Fruit fly (Drosophila melanogaster) whole organism, embryonic: Measurements from ENCODE around the gene robo3.

ENCODE experiments used
- Adf1 ChIP-seq: fragments of 200-800 bp; sonication (Bioruptor generic); IDR thresholded peaks from 2 replicates; pipeline ENCODE4 v1.3.6; 2022; ENCODE audit warnings: missing biosample characterization, missing genetic modification characterization
- Asciz ChIP-seq: fragments of 200-800 bp; sonication (Bioruptor generic); optimal IDR thresholded peaks from 2 replicates; lab custom pipeline; 2017; ENCODE audit warnings: missing biosample characterization, mild to moderate bottlenecking, missing genetic modification characterization, missing genetic modification reagents
- Atf3 ChIP-seq: fragments of 200-800 bp; sonication (Bioruptor generic); optimal IDR thresholded peaks from 3 replicates; lab custom pipeline; 2016; ENCODE audit warnings: missing biosample characterization, missing genetic modification characterization
- B-H1 ChIP-seq: fragments of 200-800 bp; sonication (Bioruptor generic); IDR thresholded peaks from 3 replicates; pipeline ENCODE4 v1.3.6; 2022; ENCODE audit warnings: missing biosample characterization, missing genetic modification characterization
- Blimp-1 ChIP-seq: fragments of 200-800 bp; sonication (Bioruptor generic); optimal IDR thresholded peaks from 3 replicates; lab custom pipeline; 2018; ENCODE audit warnings: missing biosample characterization, missing genetic modification characterization, mild to moderate bottlenecking, moderate library complexity, missing genetic modification reagents
- C15 ChIP-seq: fragments of 200-800 bp; sonication (Bioruptor generic); IDR thresholded peaks from 3 replicates; pipeline ENCODE4 v1.3.6; 2022; ENCODE audit warnings: missing biosample characterization, missing genetic modification characterization
- CG10267 ChIP-seq: fragments of 200-800 bp; sonication (Bioruptor generic); optimal IDR thresholded peaks from 2 replicates; lab custom pipeline; 2018; ENCODE audit warnings: missing biosample characterization, mild to moderate bottlenecking, missing genetic modification characterization, moderate library complexity
- CG10979 ChIP-seq: fragments of 200-800 bp; sonication (Bioruptor generic); optimal IDR thresholded peaks from 2 replicates; lab custom pipeline; 2018; ENCODE audit warnings: missing biosample characterization, mild to moderate bottlenecking, missing genetic modification characterization, moderate library complexity
- CG11504 ChIP-seq: fragments of 200-800 bp; sonication (Bioruptor generic); optimal IDR thresholded peaks from 3 replicates; lab custom pipeline; 2019; ENCODE audit warnings: missing biosample characterization, mild to moderate bottlenecking, missing genetic modification characterization, moderate library complexity
- CG1603 ChIP-seq: fragments of 200-800 bp; sonication (Bioruptor generic); optimal IDR thresholded peaks from 2 replicates; lab custom pipeline; 2019; ENCODE audit warnings: missing biosample characterization, mild to moderate bottlenecking, missing genetic modification characterization, moderate library complexity
- CG17359 ChIP-seq: fragments of 200-800 bp; sonication (Bioruptor generic); optimal IDR thresholded peaks from 3 replicates; lab custom pipeline; 2018; ENCODE audit warnings: missing biosample characterization, mild to moderate bottlenecking, missing genetic modification characterization, moderate library complexity
- CG18599 ChIP-seq: fragments of 200-800 bp; sonication (Bioruptor generic); optimal IDR thresholded peaks from 3 replicates; lab custom pipeline; 2017; ENCODE audit warnings: missing biosample characterization, missing genetic modification characterization, mild to moderate bottlenecking, moderate library complexity, missing genetic modification reagents
- CG2678 ChIP-seq: fragments of 200-800 bp; sonication (Bioruptor generic); optimal IDR thresholded peaks from 3 replicates; lab custom pipeline; 2019; ENCODE audit warnings: missing biosample characterization, mild to moderate bottlenecking, missing genetic modification characterization, moderate library complexity
- CG2712 ChIP-seq: fragments of 200-800 bp; optimal IDR thresholded peaks from 3 replicates; lab custom pipeline; 2019; ENCODE audit warnings: missing biosample characterization, mild to moderate bottlenecking, missing genetic modification characterization, moderate library complexity
- CG4820 ChIP-seq: fragments of 200-800 bp; sonication (Bioruptor generic); optimal IDR thresholded peaks from 3 replicates; lab custom pipeline; 2016; ENCODE audit warnings: missing biosample characterization, missing genetic modification characterization
- CG6765 ChIP-seq: fragments of 200-800 bp; sonication (Bioruptor generic); optimal IDR thresholded peaks from 3 replicates; lab custom pipeline; 2017; ENCODE audit warnings: missing biosample characterization, mild to moderate bottlenecking, missing genetic modification characterization
- CG7839 ChIP-seq: fragments of 200-800 bp; sonication (Bioruptor generic); optimal IDR thresholded peaks from 3 replicates; lab custom pipeline; 2018; ENCODE audit warnings: missing biosample characterization, mild to moderate bottlenecking, missing genetic modification characterization, moderate library complexity
- CG8388 ChIP-seq: fragments of 200-800 bp; sonication (Bioruptor generic); optimal IDR thresholded peaks from 2 replicates; lab custom pipeline; 2019; ENCODE audit warnings: missing biosample characterization, mild to moderate bottlenecking, missing genetic modification characterization, moderate library complexity
- CG9797 ChIP-seq: fragments of 200-800 bp; sonication (Bioruptor generic); optimal IDR thresholded peaks from 3 replicates; lab custom pipeline; 2018; ENCODE audit warnings: missing biosample characterization, mild to moderate bottlenecking, missing genetic modification characterization
- E2f2 ChIP-seq: fragments of 200-800 bp; sonication (Bioruptor generic); IDR thresholded peaks from 2 replicates; pipeline ENCODE4 v1.3.6; 2022; ENCODE audit warnings: missing biosample characterization, missing genetic modification characterization
- Ets65A ChIP-seq: fragments of 200-800 bp; sonication (Bioruptor generic); peaks from one replicate; lab custom pipeline; 2016; ENCODE audit warnings: missing biosample characterization, missing genetic modification characterization
- Fer1 ChIP-seq: fragments of 200-800 bp; sonication (Bioruptor generic); optimal IDR thresholded peaks from 2 replicates; lab custom pipeline; 2017; ENCODE audit warnings: missing biosample characterization, mild to moderate bottlenecking, missing genetic modification characterization
- H2.0 ChIP-seq: fragments of 200-800 bp; sonication (Bioruptor generic); IDR thresholded peaks from 2 replicates; pipeline ENCODE4 v1.3.6; 2022; ENCODE audit warnings: missing biosample characterization, missing genetic modification characterization
- Hmx ChIP-seq: fragments of 200-800 bp; sonication (Bioruptor generic); optimal IDR thresholded peaks from 2 replicates; lab custom pipeline; 2016; ENCODE audit warnings: missing biosample characterization, missing genetic modification characterization
- Hr3 ChIP-seq: fragments of 200-800 bp; sonication (Bioruptor generic); optimal IDR thresholded peaks from 3 replicates; lab custom pipeline; 2016; ENCODE audit warnings: missing biosample characterization, missing genetic modification characterization
- Max ChIP-seq: fragments of 200-800 bp; sonication (Bioruptor generic); optimal IDR thresholded peaks from 2 replicates; lab custom pipeline; 2016; ENCODE audit warnings: missing biosample characterization, mild to moderate bottlenecking, missing genetic modification characterization
- Med ChIP-seq: fragments of 200-800 bp; sonication (Bioruptor generic); peaks from one replicate; lab custom pipeline; 2016; ENCODE audit warnings: missing biosample characterization, missing genetic modification characterization, mild to moderate bottlenecking, inconsistent platforms, moderate library complexity
- Nf-YC ChIP-seq: fragments of 200-800 bp; optimal IDR thresholded peaks from 3 replicates; lab custom pipeline; 2019; ENCODE audit warnings: missing biosample characterization, mild to moderate bottlenecking, missing genetic modification characterization, moderate library complexity
- PHDP ChIP-seq: fragments of 200-800 bp; sonication (Bioruptor generic); optimal IDR thresholded peaks from 3 replicates; lab custom pipeline; 2018; ENCODE audit warnings: missing biosample characterization, mild to moderate bottlenecking, missing genetic modification characterization, moderate library complexity
- Pdp1 ChIP-seq, 2 experiments: fragments of 200-800 bp; sonication (Bioruptor generic); optimal IDR thresholded peaks; 3 replicates each; lab custom pipeline; 2016; ENCODE audit warnings: missing biosample characterization in 2 of 2, missing genetic modification characterization in 2 of 2, mild to moderate bottlenecking in 1 of 2, moderate library complexity in 1 of 2
- Ptx1 ChIP-seq: fragments of 200-800 bp; sonication (Bioruptor generic); IDR thresholded peaks from 2 replicates; pipeline ENCODE4 v1.3.6; 2022; ENCODE audit warnings: missing biosample characterization, missing genetic modification characterization
- Spps ChIP-seq: fragments of 200-800 bp; sonication (Bioruptor generic); optimal IDR thresholded peaks from 2 replicates; lab custom pipeline; 2018; ENCODE audit warnings: missing biosample characterization, mild to moderate bottlenecking, missing genetic modification characterization
- ara ChIP-seq: fragments of 200-800 bp; sonication (Bioruptor generic); IDR thresholded peaks from 2 replicates; pipeline ENCODE4 v1.3.6; 2022; ENCODE audit warnings: missing biosample characterization, missing genetic modification characterization
- bsh ChIP-seq, 2 experiments: fragments of 200-800 bp; sonication (Bioruptor generic); optimal IDR thresholded peaks; 2 replicates each; lab custom pipeline; 2017 to 2018; ENCODE audit warnings: mild to moderate bottlenecking in 2 of 2, missing biosample characterization in 2 of 2, missing genetic modification characterization in 2 of 2, moderate library complexity in 1 of 2
- ci ChIP-seq: fragments of 200-800 bp; sonication (Bioruptor generic); IDR thresholded peaks from 3 replicates; pipeline ENCODE4 v1.3.6; 2022; ENCODE audit warnings: missing biosample characterization, missing genetic modification characterization
- dmrt99B ChIP-seq: fragments of 200-800 bp; sonication (Bioruptor generic); optimal IDR thresholded peaks from 2 replicates; lab custom pipeline; 2018; ENCODE audit warnings: missing biosample characterization, mild to moderate bottlenecking, missing genetic modification characterization, moderate library complexity
- exex ChIP-seq: fragments of 200-800 bp; sonication (Bioruptor generic); optimal IDR thresholded peaks from 4 replicates; lab custom pipeline; 2018; ENCODE audit warnings: missing biosample characterization, mild to moderate bottlenecking, missing genetic modification characterization, moderate library complexity
- gem ChIP-seq: fragments of 200-800 bp; sonication (Bioruptor generic); optimal IDR thresholded peaks from 2 replicates; lab custom pipeline; 2019; ENCODE audit warnings: missing biosample characterization, mild to moderate bottlenecking, missing genetic modification characterization, moderate library complexity
- grau ChIP-seq: fragments of 200-800 bp; optimal IDR thresholded peaks from 3 replicates; lab custom pipeline; 2019; ENCODE audit warnings: missing biosample characterization, mild to moderate bottlenecking, missing genetic modification characterization, moderate library complexity
- ind ChIP-seq: fragments of 200-800 bp; sonication (Bioruptor generic); optimal IDR thresholded peaks from 3 replicates; lab custom pipeline; 2016; ENCODE audit warnings: missing biosample characterization, missing genetic modification characterization
- lab ChIP-seq: fragments of 200-800 bp; sonication (Bioruptor generic); optimal IDR thresholded peaks from 3 replicates; lab custom pipeline; 2017; ENCODE audit warnings: missing biosample characterization, missing genetic modification characterization, mild to moderate bottlenecking, moderate library complexity, missing genetic modification reagents
- prd ChIP-seq, 3 experiments: fragments of >200 bp in 2 of 3; fragments of 200-800 bp in 1 of 3; sonication (Bioruptor generic) in 1 of 3; optimal IDR thresholded peaks in 2 of 3; IDR thresholded peaks in 1 of 3; 2 replicates in 2 of 3; 3 replicates in 1 of 3; pipeline versions ENCODE4 v1.3.6 to Lab custom; 2017 to 2022; ENCODE audit warnings: missing biosample characterization in 1 of 3, missing genetic modification characterization in 1 of 3
- pum ChIP-seq: fragments of 200-800 bp; sonication (Bioruptor generic); optimal IDR thresholded peaks from 2 replicates; lab custom pipeline; 2016; ENCODE audit warnings: missing biosample characterization, missing genetic modification characterization
- ranshi ChIP-seq: fragments of 200-800 bp; sonication (Bioruptor generic); IDR thresholded peaks from 2 replicates; pipeline ENCODE4 v1.3.6; 2022; ENCODE audit warnings: missing biosample characterization, missing genetic modification characterization
- repo ChIP-seq: fragments of 200-800 bp; sonication (Bioruptor generic); optimal IDR thresholded peaks from 2 replicates; lab custom pipeline; 2016; ENCODE audit warnings: missing biosample characterization, missing genetic modification characterization
- sens ChIP-seq: fragments of 200-800 bp; sonication (Bioruptor generic); peaks from one replicate; lab custom pipeline; 2016; ENCODE audit warnings: missing biosample characterization, missing genetic modification characterization
- tap ChIP-seq: fragments of 200-800 bp; optimal IDR thresholded peaks from 3 replicates; lab custom pipeline; 2019; ENCODE audit warnings: missing biosample characterization, mild to moderate bottlenecking, missing genetic modification characterization, moderate library complexity
- ttk ChIP-seq: fragments of 200-800 bp; sonication (Bioruptor generic); IDR thresholded peaks from 2 replicates; pipeline ENCODE4 v2.1.2; 2022; ENCODE audit warnings: missing biosample characterization, missing genetic modification characterization
- unpg ChIP-seq: fragments of 200-800 bp; sonication (Bioruptor generic); optimal IDR thresholded peaks from 3 replicates; lab custom pipeline; 2018; ENCODE audit warnings: missing biosample characterization, mild to moderate bottlenecking, missing genetic modification characterization, moderate library complexity

Gene robo3

DNA sequence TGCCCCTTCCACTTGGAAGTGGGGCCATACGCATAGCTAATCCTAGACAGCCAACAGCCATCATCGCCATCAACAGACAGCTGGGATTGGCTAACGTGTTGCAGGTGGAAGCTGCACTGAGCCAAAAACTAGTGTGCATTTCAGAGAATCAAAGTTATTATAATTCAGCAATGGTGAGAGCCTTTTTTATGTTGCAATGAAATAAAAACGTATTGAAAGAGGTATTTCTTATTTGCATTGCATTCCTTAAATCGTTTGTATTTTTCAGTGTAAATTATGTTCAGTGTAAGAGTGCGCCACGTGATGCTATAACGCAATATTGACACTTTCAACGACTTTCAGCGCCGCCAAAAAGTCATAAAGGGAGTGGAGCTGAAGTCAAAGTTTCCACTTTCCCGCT, 42.6 kb upstream of the robo3 start:
- TF ChIP-seq CG10267 (tag; lab: Kevin White, UChicago) (no peak), B-H1 (GFP tag; lab: Robert Waterston, UW) (no peak), Med (GFP tag; lab: Kevin White, UChicago) (peak; percentile 70), Ptx1 (GFP tag; lab: Robert Waterston, UW) (no peak), CG18599 (GFP tag; lab: Kevin White, UChicago) (peak; percentile 33), exex (no peak), Adf1 (no peak), Pdp1 (GFP tag; optimal IDR thresholded peaks at IDR 0.05; lab: Kevin White, UChicago) (peak in 1 of 2 experiments; percentile 11), lab (GFP tag; lab: Kevin White, UChicago) (peak; percentile 2), CG2712 (tag; lab: Kevin White, UChicago) (peak; percentile 30), ind (peak; percentile 33), Fer1 (GFP tag; lab: Kevin White, UChicago) (peak; percentile 41), Ets65A (GFP tag; lab: Kevin White, UChicago) (peak; percentile 84), prd (optimal IDR thresholded peaks at IDR 0.05; lab: Kevin White, UChicago) (no peak), prd (GFP tag; IDR thresholded peaks at IDR 0.05; lab: Robert Waterston, UW) (0 out of 3 replicates have a peak, but pooled peaks have one; percentile 38), gem (peak; percentile 48), Atf3 (GFP tag; lab: Kevin White, UChicago) (no peak), CG17359 (peak; percentile 38), CG4820 (no peak), tap (no peak), CG10979 (tag; lab: Kevin White, UChicago) (peak; percentile 26), PHDP (tag; lab: Kevin White, UChicago) (peak; percentile 19), C15 (GFP tag; lab: Robert Waterston, UW) (0 out of 3 replicates have a peak, but pooled peaks have one; percentile 12), ttk (GFP tag; lab: Robert Waterston, UW) (no peak), CG11504 (tag; lab: Kevin White, UChicago) (peak; percentile 55), grau (tag; lab: Kevin White, UChicago) (peak; percentile 16), dmrt99B (tag; lab: Kevin White, UChicago) (peak; percentile 54), ara (GFP tag; lab: Robert Waterston, UW) (peak; percentile 30; the same call in 1 of the 2 replicates), ci (GFP tag; lab: Robert Waterston, UW) (0 out of 3 replicates have a peak, but pooled peaks have one; percentile 45), Spps (tag; lab: Kevin White, UChicago) (no peak), sens (GFP tag; lab: Kevin White, UChicago) (peak; percentile 47), Asciz (GFP tag; lab: Kevin White, UChicago) (peak; percentile 5), Hr3 (GFP tag; lab: Kevin White, UChicago) (peak; percentile 5), CG6765 (GFP tag; lab: Kevin White, UChicago) (no peak), CG7839 (tag; lab: Kevin White, UChicago) (peak; percentile 30), CG2678 (tag; lab: Kevin White, UChicago) (peak; percentile 43), CG1603 (tag; lab: Kevin White, UChicago) (peak; percentile 43), unpg (GFP tag; lab: Kevin White, UChicago) (peak; percentile 13), ranshi (GFP tag; lab: Robert Waterston, UW) (0 out of 2 replicates have a peak, but pooled peaks have one; percentile 10), E2f2 (0 out of 2 replicates have a peak, but pooled peaks have one; percentile 8), bsh (GFP tag; optimal IDR thresholded peaks at IDR 0.05; lab: Kevin White, UChicago) (peak in 1 of 2 experiments; percentile 46), pum (GFP tag; lab: Kevin White, UChicago) (no peak), Max (GFP tag; lab: Kevin White, UChicago) (no peak), CG8388 (GFP tag; lab: Kevin White, UChicago) (peak; percentile 7), CG9797 (GFP tag; lab: Kevin White, UChicago) (no peak), Hmx (no peak), Nf-YC (peak; percentile 15), H2.0 (0 out of 2 replicates have a peak, but pooled peaks have one; percentile 17), repo (GFP tag; lab: Kevin White, UChicago) (no peak), Blimp-1 (peak; percentile 30)
